Worm (Caenorhabditis elegans) whole organism, L1 larva: Measurements from ENCODE around the gene puf-5.

ENCODE experiments used
- aly-2 ChIP-seq: fragments of 150-350 bp; optimal IDR thresholded peaks from 2 replicates; lab custom pipeline; 2014; ENCODE audit warnings: missing biosample characterization, missing genetic modification characterization
- ama-1 ChIP-seq: fragments of 150-350 bp; optimal IDR thresholded peaks from 2 replicates; lab custom pipeline; 2014
- blmp-1 ChIP-seq: fragments of 150-350 bp; optimal IDR thresholded peaks from 2 replicates; lab custom pipeline; 2014; ENCODE audit warnings: missing biosample characterization, missing genetic modification characterization
- efl-3 ChIP-seq: fragments of 200-800 bp; sonication (Bioruptor generic); optimal IDR thresholded peaks from 2 replicates; lab custom pipeline; 2018; ENCODE audit warnings: mild to moderate bottlenecking, missing genetic modification characterization, missing compliant biosample characterization
- elt-2 ChIP-seq: sonication (generic microtip); optimal IDR thresholded peaks from 2 replicates; lab custom pipeline; 2016; ENCODE audit warnings: missing genetic modification characterization, mild to moderate bottlenecking, inconsistent platforms, missing compliant biosample characterization, missing genetic modification reagents
- mdl-1 ChIP-seq, 2 experiments: fragments of 150-350 bp; optimal IDR thresholded peaks; 2 replicates each; lab custom pipeline; 2014 to 2017; ENCODE audit warnings: missing biosample characterization in 2 of 2, missing genetic modification characterization in 2 of 2, inconsistent platforms in 1 of 2
- nhr-28 ChIP-seq: fragments of 150-350 bp; optimal IDR thresholded peaks from 2 replicates; lab custom pipeline; 2014; ENCODE audit warnings: missing biosample characterization, missing genetic modification characterization
- snpc-4 ChIP-seq: fragments of 150-350 bp; optimal IDR thresholded peaks from 2 replicates; lab custom pipeline; 2014; ENCODE audit warnings: missing biosample characterization, missing genetic modification characterization
- sptf-1 ChIP-seq: fragments of 150-350 bp; optimal IDR thresholded peaks from 2 replicates; lab custom pipeline; 2014; ENCODE audit warnings: missing biosample characterization, missing genetic modification characterization
- tbx-2 ChIP-seq: sonication (generic microtip); optimal IDR thresholded peaks from 2 replicates; lab custom pipeline; 2016; ENCODE audit warnings: missing genetic modification characterization, missing compliant biosample characterization
- unc-130 ChIP-seq: fragments of 150-350 bp; optimal IDR thresholded peaks from 2 replicates; lab custom pipeline; 2017; ENCODE audit warnings: missing biosample characterization, missing genetic modification characterization, inconsistent platforms
- unc-62 ChIP-seq: fragments of 150-350 bp; optimal IDR thresholded peaks from 2 replicates; lab custom pipeline; 2014; ENCODE audit warnings: missing biosample characterization, missing genetic modification reagents, missing genetic modification characterization
- ztf-4 ChIP-seq: fragments of 150-350 bp; optimal IDR thresholded peaks from 2 replicates; lab custom pipeline; 2014; ENCODE audit warnings: missing biosample characterization, missing genetic modification characterization

DNA sequence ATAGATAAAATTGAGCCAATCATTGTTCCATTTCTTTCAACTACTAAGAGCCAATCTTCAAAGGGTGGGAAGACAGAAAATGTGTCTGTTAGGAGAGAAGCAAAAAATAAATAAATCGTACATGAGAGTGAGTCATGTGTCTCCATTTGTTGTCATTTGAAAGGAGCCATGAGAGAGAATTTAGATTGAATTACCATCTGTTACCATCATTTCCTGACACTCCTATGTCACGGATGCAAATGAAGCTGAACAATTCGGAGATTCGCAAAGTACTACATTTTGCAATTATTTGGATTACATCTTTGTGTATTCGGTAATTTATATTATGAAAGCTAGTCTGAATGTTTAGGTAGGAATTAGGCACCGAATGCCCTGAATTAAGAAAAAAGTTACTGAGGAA, 13.1 kb downstream of the puf-5 start:
- TF ChIP-seq sptf-1 (tag; lab: Kevin White, UChicago) (no peak), efl-3 (no peak), nhr-28 (tag; lab: Kevin White, UChicago) (no peak), unc-130 (tag; lab: Kevin White, UChicago) (no peak), mdl-1 (tag; optimal IDR thresholded peaks at IDR 0.05; lab: Kevin White, UChicago) (no peak), aly-2 (no peak), ama-1 (lab: Kevin White, UChicago) (no peak), unc-62 (GFP tag; lab: Kevin White, UChicago) (no peak), ztf-4 (tag; lab: Kevin White, UChicago) (no peak), blmp-1 (tag; lab: Kevin White, UChicago) (no peak), elt-2 (no peak), tbx-2 (tag; lab: Kevin White, UChicago) (no peak), snpc-4 (tag; lab: Kevin White, UChicago) (no peak)
